Worm (Caenorhabditis elegans) whole organism, L1 larva: Measurements from ENCODE around the gene fipr-14.

Source experiments
- C34B4.2 ChIP-seq: sonication (generic microtip); optimal IDR thresholded peaks from 2 replicates; lab custom pipeline; 2017; ENCODE audit warnings: mild to moderate bottlenecking, missing genetic modification characterization, missing compliant biosample characterization
- alr-1 ChIP-seq: fragments of 200-800 bp; sonication (Bioruptor generic); optimal IDR thresholded peaks from 2 replicates; lab custom pipeline; 2018; ENCODE audit warnings: borderline replicate concordance, mild to moderate bottlenecking, missing genetic modification characterization, missing compliant biosample characterization
- aly-2 ChIP-seq: fragments of 150-350 bp; optimal IDR thresholded peaks from 2 replicates; lab custom pipeline; 2014; ENCODE audit warnings: missing biosample characterization, missing genetic modification characterization
- ama-1 ChIP-seq: fragments of 150-350 bp; optimal IDR thresholded peaks from 2 replicates; lab custom pipeline; 2014
- blmp-1 ChIP-seq: fragments of 150-350 bp; optimal IDR thresholded peaks from 2 replicates; lab custom pipeline; 2014; ENCODE audit warnings: missing biosample characterization, missing genetic modification characterization
- ceh-88 ChIP-seq: fragments of 200-800 bp; sonication (Bioruptor generic); IDR thresholded peaks from 2 replicates; pipeline ENCODE4 v1.3.6; 2022; ENCODE audit warnings: missing genetic modification characterization, missing compliant biosample characterization
- ces-1 ChIP-seq: fragments of 150-350 bp; optimal IDR thresholded peaks from 2 replicates; lab custom pipeline; 2014; ENCODE audit warnings: missing biosample characterization, missing genetic modification reagents, missing genetic modification characterization
- efl-1 ChIP-seq, 4 experiments: fragments of 150-350 bp; optimal IDR thresholded peaks in 3 of 4; peaks in 1 of 4; 1 replicate in 1 of 4; 2 replicates in 3 of 4; lab custom pipeline; 2014; ENCODE audit warnings: missing biosample characterization in 2 of 4, missing genetic modification characterization in 2 of 4, missing genetic modification reagents in 2 of 4
- efl-3 ChIP-seq: fragments of 200-800 bp; sonication (Bioruptor generic); optimal IDR thresholded peaks from 2 replicates; lab custom pipeline; 2018; ENCODE audit warnings: mild to moderate bottlenecking, missing genetic modification characterization, missing compliant biosample characterization
- egl-13 ChIP-seq: sonication (generic microtip); optimal IDR thresholded peaks from 2 replicates; lab custom pipeline; 2016; ENCODE audit warnings: missing genotype, missing genetic modification reagents, missing genetic modification characterization, missing compliant biosample characterization
- egl-27 ChIP-seq, 2 experiments: fragments of 150-350 bp in 1 of 2; sonication (generic microtip); optimal IDR thresholded peaks; 3 replicates each; lab custom pipeline; 2017 to 2018; ENCODE audit warnings: missing biosample characterization in 2 of 2, missing genetic modification characterization in 2 of 2, missing genetic modification reagents in 2 of 2
- elt-2 ChIP-seq: sonication (generic microtip); optimal IDR thresholded peaks from 2 replicates; lab custom pipeline; 2016; ENCODE audit warnings: missing genetic modification characterization, mild to moderate bottlenecking, inconsistent platforms, missing compliant biosample characterization, missing genetic modification reagents
- ets-5 ChIP-seq: fragments of 200-800 bp; sonication (Bioruptor generic); IDR thresholded peaks from 2 replicates; pipeline ENCODE4 v1.3.6; 2022; ENCODE audit warnings: missing genetic modification characterization, missing compliant biosample characterization
- fos-1 ChIP-seq: fragments of 150-350 bp; optimal IDR thresholded peaks from 2 replicates; lab custom pipeline; 2014; ENCODE audit warnings: missing biosample characterization, missing genetic modification characterization
- hlh-17 ChIP-seq: fragments of 200-800 bp; sonication (Bioruptor generic); optimal IDR thresholded peaks from 2 replicates; lab custom pipeline; 2018; ENCODE audit warnings: missing genetic modification characterization, mild to moderate bottlenecking, missing compliant biosample characterization, moderate library complexity, borderline replicate concordance
- hlh-4 ChIP-seq: sonication (generic microtip); optimal IDR thresholded peaks from 2 replicates; lab custom pipeline; 2016; ENCODE audit warnings: mild to moderate bottlenecking, missing genetic modification characterization, missing compliant biosample characterization
- jun-1 ChIP-seq: fragments of 150-350 bp; optimal IDR thresholded peaks from 2 replicates; lab custom pipeline; 2014; ENCODE audit warnings: missing biosample characterization, missing genetic modification reagents, missing genetic modification characterization
- lin-14 ChIP-seq: fragments of 200-800 bp; sonication (Bioruptor generic); optimal IDR thresholded peaks from 2 replicates; lab custom pipeline; 2018; ENCODE audit warnings: mild to moderate bottlenecking, missing genetic modification characterization, moderate library complexity, missing compliant biosample characterization
- lin-39 ChIP-seq: fragments of 150-350 bp; optimal IDR thresholded peaks from 2 replicates; lab custom pipeline; 2014; ENCODE audit warnings: missing biosample characterization, missing genetic modification reagents, missing genetic modification characterization
- lir-3 ChIP-seq: sonication (generic microtip); optimal IDR thresholded peaks from 2 replicates; lab custom pipeline; 2016; ENCODE audit warnings: mild to moderate bottlenecking, missing genetic modification characterization, moderate library complexity, missing compliant biosample characterization; ENCODE audit not compliant: poor library complexity
- mdl-1 ChIP-seq, 2 experiments: fragments of 150-350 bp; optimal IDR thresholded peaks; 2 replicates each; lab custom pipeline; 2014 to 2017; ENCODE audit warnings: missing biosample characterization in 2 of 2, missing genetic modification characterization in 2 of 2, inconsistent platforms in 1 of 2
- mef-2 ChIP-seq: fragments of 150-350 bp; optimal IDR thresholded peaks from 2 replicates; lab custom pipeline; 2014; ENCODE audit warnings: missing biosample characterization, missing genetic modification characterization
- mep-1 ChIP-seq: fragments of 150-350 bp; optimal IDR thresholded peaks from 2 replicates; lab custom pipeline; 2014; ENCODE audit warnings: missing biosample characterization, missing genetic modification characterization
- nhr-12 ChIP-seq: sonication (generic microtip); optimal IDR thresholded peaks from 2 replicates; lab custom pipeline; 2017; ENCODE audit warnings: missing biosample characterization, missing genetic modification characterization
- nhr-19 ChIP-seq: fragments of 200-800 bp; sonication (Bioruptor generic); conservative IDR thresholded peaks from 2 replicates; pipeline ENCODE4 v1.3.6; 2022; ENCODE audit warnings: missing genetic modification characterization, missing compliant biosample characterization
- nhr-237 ChIP-seq: fragments of 150-350 bp; optimal IDR thresholded peaks from 2 replicates; lab custom pipeline; 2014; ENCODE audit warnings: missing biosample characterization, missing genetic modification characterization
- nhr-71 ChIP-seq: sonication (generic microtip); optimal IDR thresholded peaks from 2 replicates; lab custom pipeline; 2016; ENCODE audit warnings: mild to moderate bottlenecking, missing genetic modification characterization, moderate library complexity, missing compliant biosample characterization
- nhr-76 ChIP-seq: sonication (generic microtip); optimal IDR thresholded peaks from 2 replicates; lab custom pipeline; 2017; ENCODE audit warnings: missing biosample characterization, missing genetic modification characterization
- nhr-77 ChIP-seq: fragments of 150-350 bp; optimal IDR thresholded peaks from 2 replicates; lab custom pipeline; 2014; ENCODE audit warnings: missing biosample characterization, missing genetic modification characterization
- nhr-84 ChIP-seq: sonication (generic microtip); optimal IDR thresholded peaks from 2 replicates; lab custom pipeline; 2017; ENCODE audit warnings: missing biosample characterization, missing genetic modification characterization
- pax-3 ChIP-seq: fragments of 200-800 bp; sonication (Bioruptor generic); optimal IDR thresholded peaks from 2 replicates; lab custom pipeline; 2018; ENCODE audit warnings: mild to moderate bottlenecking, missing genetic modification characterization, moderate library complexity, missing compliant biosample characterization
- pqm-1 ChIP-seq: sonication (generic microtip); optimal IDR thresholded peaks from 3 replicates; lab custom pipeline; 2017; ENCODE audit warnings: missing biosample characterization, missing genetic modification characterization
- sup-37 ChIP-seq: fragments of 200-800 bp; sonication (Bioruptor generic); optimal IDR thresholded peaks from 2 replicates; lab custom pipeline; 2018; ENCODE audit warnings: mild to moderate bottlenecking, missing genetic modification characterization, missing compliant biosample characterization
- tbx-2 ChIP-seq: sonication (generic microtip); optimal IDR thresholded peaks from 2 replicates; lab custom pipeline; 2016; ENCODE audit warnings: missing genetic modification characterization, missing compliant biosample characterization
- unc-130 ChIP-seq: fragments of 150-350 bp; optimal IDR thresholded peaks from 2 replicates; lab custom pipeline; 2017; ENCODE audit warnings: missing biosample characterization, missing genetic modification characterization, inconsistent platforms
- unc-62 ChIP-seq: fragments of 150-350 bp; optimal IDR thresholded peaks from 2 replicates; lab custom pipeline; 2014; ENCODE audit warnings: missing biosample characterization, missing genetic modification reagents, missing genetic modification characterization
- unc-86 ChIP-seq: sonication (generic microtip); optimal IDR thresholded peaks from 2 replicates; lab custom pipeline; 2016; ENCODE audit warnings: missing genetic modification characterization, missing compliant biosample characterization
- unc-98 ChIP-seq: fragments of 200-800 bp; sonication (Bioruptor generic); IDR thresholded peaks from 2 replicates; pipeline ENCODE4 v1.3.6; 2022; ENCODE audit warnings: missing genetic modification characterization, missing compliant biosample characterization

fipr-14 gene

DNA sequence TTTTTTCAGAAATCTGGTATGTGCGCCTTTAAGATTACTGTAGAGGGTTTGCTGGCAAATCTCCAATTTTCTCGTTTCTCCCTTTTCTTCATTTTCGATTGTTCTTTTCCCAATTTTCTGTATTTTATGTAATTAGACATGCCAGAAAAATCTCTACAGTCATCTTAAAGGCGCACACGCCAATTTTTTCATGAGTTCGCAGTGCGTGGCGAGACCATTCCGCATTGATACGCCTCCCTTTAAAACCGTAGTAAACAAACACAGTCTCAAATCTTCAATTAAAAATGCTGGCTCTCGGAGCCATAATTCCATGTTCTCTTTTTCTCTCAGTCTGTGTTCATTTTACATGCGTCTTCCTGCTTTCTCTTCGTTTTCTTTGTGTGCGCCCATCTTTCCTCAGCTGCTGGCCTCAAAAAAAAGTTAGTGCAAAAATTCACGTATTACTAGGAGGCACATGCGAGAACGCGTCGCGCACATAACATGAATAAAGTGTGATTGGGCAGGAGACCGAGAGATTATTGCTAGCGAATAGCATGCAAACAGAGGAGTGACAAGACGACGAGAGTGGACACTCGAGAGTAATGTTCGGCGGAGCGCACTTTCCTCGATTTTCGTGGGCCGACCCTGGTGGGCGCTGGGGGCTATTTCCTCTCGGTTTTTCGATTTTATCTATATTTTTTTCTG lies 42.1 kb downstream of the fipr-14 start (continued):
- peak; percentile 57 for TF ChIP-seq elt-2 (tag; lab: Kevin White, UChicago)
- TF ChIP-seq lir-3 (tag; lab: Kevin White, UChicago): no peak
- TF ChIP-seq jun-1 (tag; lab: Kevin White, UChicago): peak; percentile 45
- TF ChIP-seq alr-1: no peak
- peak; percentile 82 for TF ChIP-seq nhr-19 (GFP tag; lab: Robert Waterston, UW)
- TF ChIP-seq unc-130 (tag; lab: Kevin White, UChicago): peak; percentile 51
- no peak for TF ChIP-seq nhr-12 (tag; lab: Kevin White, UChicago)
- peak; percentile 91 for TF ChIP-seq nhr-71 (tag; lab: Kevin White, UChicago)
- no peak for TF ChIP-seq mef-2 (tag; lab: Kevin White, UChicago)
- TF ChIP-seq ama-1 (lab: Kevin White, UChicago): no peak
- peak; percentile 75 for TF ChIP-seq unc-86 (tag; lab: Kevin White, UChicago)
- TF ChIP-seq efl-1 (optimal IDR thresholded peaks at IDR 0.05; lab: Kevin White, UChicago): peak; percentile 78 to 88
- peak; percentile 60 to 93 for TF ChIP-seq efl-1 (GFP tag; optimal IDR thresholded peaks at IDR 0.05 in 1 of 2; lab: Kevin White, UChicago)
- no peak for TF ChIP-seq hlh-17 (GFP tag; lab: Kevin White, UChicago)
- no peak for TF ChIP-seq hlh-4
- TF ChIP-seq egl-13: no peak
- TF ChIP-seq fos-1: peak; percentile 48
- no peak for TF ChIP-seq C34B4.2 (tag; lab: Kevin White, UChicago)
- peak; percentile 99 for TF ChIP-seq lin-14 (GFP tag; lab: Kevin White, UChicago)
- TF ChIP-seq nhr-77 (tag; lab: Kevin White, UChicago): peak; percentile 75
- TF ChIP-seq tbx-2 (tag; lab: Kevin White, UChicago): peak; percentile 87
- TF ChIP-seq aly-2 (tag; lab: Kevin White, UChicago): no peak
- TF ChIP-seq unc-62 (GFP tag; lab: Kevin White, UChicago): no peak
- TF ChIP-seq nhr-84 (tag; lab: Kevin White, UChicago): no peak
- TF ChIP-seq efl-3 (GFP tag; lab: Kevin White, UChicago): no peak
- TF ChIP-seq ets-5 (GFP tag; lab: Robert Waterston, UW): no peak
- TF ChIP-seq mep-1 (tag; lab: Kevin White, UChicago): peak; percentile 81
- peak; percentile 46; the same call in 1 of the 2 replicates for TF ChIP-seq ceh-88
- no peak for TF ChIP-seq sup-37 (GFP tag; lab: Kevin White, UChicago)
- TF ChIP-seq ces-1 (GFP tag; lab: Kevin White, UChicago): no peak
- TF ChIP-seq unc-98 (GFP tag; lab: Robert Waterston, UW): no peak
- peak; percentile 10 for TF ChIP-seq lin-39 (tag; lab: Kevin White, UChicago)
- peak; percentile 19 for TF ChIP-seq blmp-1 (tag; lab: Kevin White, UChicago)
- TF ChIP-seq mdl-1 (tag; optimal IDR thresholded peaks at IDR 0.05; lab: Kevin White, UChicago): peak in 1 of 2 experiments; percentile 93
- peak; percentile 9 for TF ChIP-seq pax-3 (tag; lab: Kevin White, UChicago)
- peak; percentile 49 for TF ChIP-seq nhr-237
- no peak for TF ChIP-seq pqm-1 (tag; lab: Kevin White, UChicago)
- no peak for TF ChIP-seq nhr-76 (tag; lab: Kevin White, UChicago)

DNA sequence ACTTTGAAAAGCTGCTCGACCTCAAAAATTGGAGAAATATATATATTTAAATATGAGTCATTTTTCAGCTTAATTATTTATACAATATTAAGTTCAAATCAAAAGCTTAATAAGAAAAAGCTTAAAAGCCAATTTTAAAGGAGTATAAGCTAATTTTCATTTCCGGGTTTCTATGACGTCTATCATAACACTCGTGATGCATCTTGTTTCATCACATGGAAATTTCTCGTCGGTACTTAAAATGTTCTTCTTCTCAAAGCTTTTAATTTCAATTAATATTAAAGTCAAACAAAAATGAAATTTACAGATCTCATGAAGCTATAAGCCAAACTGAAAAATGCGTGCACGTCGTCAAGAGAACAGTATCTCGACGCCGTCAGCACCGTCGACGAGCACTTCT lies 42.8 kb downstream of the fipr-14 start, which contains the start of gene rbr-2:
Gene rbr-2, plus strand, starts transcription at position 301 of the 400 bp plus-strand sequence.
- TF ChIP-seq lin-14 (GFP tag; lab: Kevin White, UChicago) (no peak), blmp-1 (tag; lab: Kevin White, UChicago) (no peak), pqm-1 (tag; lab: Kevin White, UChicago) (no peak), pax-3 (tag; lab: Kevin White, UChicago) (no peak), jun-1 (tag; lab: Kevin White, UChicago) (no peak), egl-27 (tag; optimal IDR thresholded peaks at IDR 0.05; lab: Kevin White, UChicago) (no peak), ces-1 (GFP tag; lab: Kevin White, UChicago) (no peak), alr-1 (no peak)
- TF ChIP-seq, all 84 proteins: peak for 0
